Worm (Caenorhabditis elegans) whole organism, young adult: ENCODE results near the gene K09H11.9.

Experiments used
- B0035.1 ChIP-seq: sonication (generic microtip); optimal IDR thresholded peaks from 2 replicates; lab custom pipeline; 2016; ENCODE audit warnings: missing genetic modification characterization, mild to moderate bottlenecking, missing compliant biosample characterization, missing genotype, missing genetic modification reagents
- attf-6 ChIP-seq: fragments of 200-800 bp; sonication (Bioruptor generic); IDR thresholded peaks from 2 replicates; pipeline ENCODE4 v1.3.6; 2022; ENCODE audit warnings: missing genetic modification reagents, missing genetic modification characterization, missing compliant biosample characterization
- ceh-91 ChIP-seq: fragments of 200-800 bp; sonication (Bioruptor generic); IDR thresholded peaks from 2 replicates; pipeline ENCODE4 v1.3.6; 2022; ENCODE audit warnings: missing genetic modification reagents, missing genetic modification characterization, missing compliant biosample characterization
- ets-4 ChIP-seq: fragments of 200-800 bp; sonication (Bioruptor generic); optimal IDR thresholded peaks from 2 replicates; lab custom pipeline; 2018; ENCODE audit warnings: mild to moderate bottlenecking, missing genetic modification characterization, missing compliant biosample characterization
- rcor-1 ChIP-seq: fragments of 200-800 bp; sonication (Bioruptor generic); IDR thresholded peaks from 2 replicates; pipeline ENCODE4 v1.3.6; 2022; ENCODE audit warnings: missing genetic modification reagents, missing genetic modification characterization, missing compliant biosample characterization
- sdz-38 ChIP-seq: sonication (generic microtip); optimal IDR thresholded peaks from 2 replicates; lab custom pipeline; 2016; ENCODE audit warnings: missing genotype, missing genetic modification characterization, missing compliant biosample characterization
- sea-2 ChIP-seq: fragments of 200-800 bp; sonication (Bioruptor generic); IDR thresholded peaks from 2 replicates; pipeline ENCODE4 v1.3.6; 2022; ENCODE audit warnings: missing genetic modification characterization, missing compliant biosample characterization
- zim-3 ChIP-seq: sonication (generic microtip); optimal IDR thresholded peaks from 2 replicates; lab custom pipeline; 2017; ENCODE audit warnings: mild to moderate bottlenecking, missing genetic modification characterization, moderate library complexity, missing compliant biosample characterization

- TF ChIP-seq rcor-1 (GFP tag; lab: Robert Waterston, UW) (no peak), sea-2 (GFP tag; lab: Robert Waterston, UW) (no peak), ceh-91 (no peak), attf-6 (GFP tag; lab: Robert Waterston, UW) (no peak), ets-4 (GFP tag; lab: Kevin White, UChicago) (no peak), B0035.1 (tag; lab: Kevin White, UChicago) (no peak), zim-3 (no peak), sdz-38 (no peak)
Measured at ce11 chrV:5739438-5739837, 23.0 kb upstream of the K09H11.9 start.
